Worm (Caenorhabditis elegans) whole organism, L3 larva: ENCODE measurements around the gene nhr-282.

Source experiments
- ama-1 ChIP-seq: fragments of 150-350 bp; optimal IDR thresholded peaks from 2 replicates; lab custom pipeline; 2018
- nfya-1 ChIP-seq: sonication (generic microtip); optimal IDR thresholded peaks from 2 replicates; lab custom pipeline; 2017; ENCODE audit warnings: missing genetic modification characterization, mild to moderate bottlenecking, missing compliant biosample characterization, antibody characterized with exemption, moderate library complexity; ENCODE audit not compliant: insufficient read depth
- nhr-11 ChIP-seq: fragments of 150-350 bp; optimal IDR thresholded peaks from 2 replicates; lab custom pipeline; 2014; ENCODE audit warnings: missing biosample characterization, missing genetic modification characterization
- nhr-12 ChIP-seq: fragments of 150-350 bp; optimal IDR thresholded peaks from 2 replicates; lab custom pipeline; 2014; ENCODE audit warnings: missing biosample characterization, missing genetic modification characterization
- nhr-28 ChIP-seq: fragments of 150-350 bp; optimal IDR thresholded peaks from 2 replicates; lab custom pipeline; 2014; ENCODE audit warnings: missing biosample characterization, missing genetic modification characterization
- nhr-77 ChIP-seq: fragments of 150-350 bp; optimal IDR thresholded peaks from 2 replicates; lab custom pipeline; 2014; ENCODE audit warnings: missing biosample characterization, missing genetic modification characterization
- pqm-1 ChIP-seq: fragments of 150-350 bp; optimal IDR thresholded peaks from 2 replicates; lab custom pipeline; 2017; ENCODE audit warnings: missing biosample characterization, missing genetic modification characterization, inconsistent platforms
- snpc-4 ChIP-seq: fragments of 150-350 bp; optimal IDR thresholded peaks from 2 replicates; lab custom pipeline; 2014; ENCODE audit warnings: missing biosample characterization, missing genetic modification characterization
- zag-1 ChIP-seq: fragments of 150-350 bp; optimal IDR thresholded peaks from 2 replicates; lab custom pipeline; 2014; ENCODE audit warnings: missing biosample characterization, missing genetic modification characterization
- ztf-11 ChIP-seq: fragments of 150-350 bp; optimal IDR thresholded peaks from 2 replicates; lab custom pipeline; 2014; ENCODE audit warnings: missing biosample characterization, missing genetic modification characterization

- TF ChIP-seq ztf-11: no peak
- TF ChIP-seq pqm-1 (tag; lab: Kevin White, UChicago): no peak
- no peak for TF ChIP-seq ama-1 (lab: Kevin White, UChicago)
- no peak for TF ChIP-seq nhr-12
- TF ChIP-seq snpc-4: no peak
- no peak for TF ChIP-seq nhr-77 (tag; lab: Kevin White, UChicago)
- TF ChIP-seq zag-1 (tag; lab: Kevin White, UChicago): no peak
- TF ChIP-seq nhr-11 (tag; lab: Kevin White, UChicago): no peak
- TF ChIP-seq nhr-28 (tag; lab: Kevin White, UChicago): no peak
- no peak for TF ChIP-seq nfya-1
Measured at ce11 chrV:15792409-15792808, 19.7 kb upstream of the nhr-282 start, which contains the start of gene T26E4.4.
